Worm (Caenorhabditis elegans) whole organism, L1 larva: ENCODE results near the gene tiar-2.

Source experiments
- C04F5.9 ChIP-seq: sonication (generic microtip); optimal IDR thresholded peaks from 2 replicates; lab custom pipeline; 2016; ENCODE audit warnings: missing genetic modification characterization, missing compliant biosample characterization
- ceh-63 ChIP-seq: fragments of 200-800 bp; sonication (Bioruptor generic); optimal IDR thresholded peaks from 2 replicates; lab custom pipeline; 2018; ENCODE audit warnings: mild to moderate bottlenecking, missing genetic modification characterization, missing compliant biosample characterization
- ceh-8 ChIP-seq: fragments of 200-800 bp; sonication (Bioruptor generic); optimal IDR thresholded peaks from 2 replicates; lab custom pipeline; 2018; ENCODE audit warnings: mild to moderate bottlenecking, missing genetic modification characterization, moderate library complexity, missing compliant biosample characterization
- ceh-82 ChIP-seq, 3 experiments: fragments of 150-350 bp in 1 of 3; sonication (generic microtip) in 2 of 3; optimal IDR thresholded peaks; 2 replicates each; lab custom pipeline; 2014 to 2017; ENCODE audit warnings: missing biosample characterization in 3 of 3, missing genetic modification characterization in 3 of 3
- ceh-88 ChIP-seq: fragments of 200-800 bp; sonication (Bioruptor generic); IDR thresholded peaks from 2 replicates; pipeline ENCODE4 v1.3.6; 2022; ENCODE audit warnings: missing genetic modification characterization, missing compliant biosample characterization
- dpl-1 ChIP-seq, 3 experiments: fragments of 150-350 bp in 2 of 3; sonication (generic microtip) in 1 of 3; optimal IDR thresholded peaks; 2 replicates each; lab custom pipeline; 2014 to 2017; ENCODE audit warnings: missing biosample characterization in 3 of 3, missing genetic modification characterization in 3 of 3, missing genetic modification reagents in 3 of 3
- dsc-1 ChIP-seq: sonication (generic microtip); optimal IDR thresholded peaks from 2 replicates; lab custom pipeline; 2016; ENCODE audit warnings: mild to moderate bottlenecking, missing genetic modification characterization, missing compliant biosample characterization
- efl-1 ChIP-seq, 4 experiments: fragments of 150-350 bp; optimal IDR thresholded peaks in 3 of 4; peaks in 1 of 4; 1 replicate in 1 of 4; 2 replicates in 3 of 4; lab custom pipeline; 2014; ENCODE audit warnings: missing biosample characterization in 2 of 4, missing genetic modification characterization in 2 of 4, missing genetic modification reagents in 2 of 4
- efl-3 ChIP-seq: fragments of 200-800 bp; sonication (Bioruptor generic); optimal IDR thresholded peaks from 2 replicates; lab custom pipeline; 2018; ENCODE audit warnings: mild to moderate bottlenecking, missing genetic modification characterization, missing compliant biosample characterization
- egl-13 ChIP-seq: sonication (generic microtip); optimal IDR thresholded peaks from 2 replicates; lab custom pipeline; 2016; ENCODE audit warnings: missing genotype, missing genetic modification reagents, missing genetic modification characterization, missing compliant biosample characterization
- grh-1 ChIP-seq: fragments of 200-800 bp; sonication (Bioruptor generic); IDR thresholded peaks from 2 replicates; pipeline ENCODE4 v1.3.6; 2022; ENCODE audit warnings: missing genetic modification reagents, missing genetic modification characterization, missing compliant biosample characterization
- isw-1 ChIP-seq: fragments of 200-800 bp; sonication (Bioruptor generic); IDR thresholded peaks from 2 replicates; pipeline ENCODE4 v1.3.6; 2022; ENCODE audit warnings: missing genetic modification characterization, missing compliant biosample characterization
- lin-13 ChIP-seq: fragments of 150-350 bp; optimal IDR thresholded peaks from 2 replicates; lab custom pipeline; 2014; ENCODE audit warnings: missing biosample characterization, missing genetic modification reagents, missing genetic modification characterization
- lin-14 ChIP-seq: fragments of 200-800 bp; sonication (Bioruptor generic); optimal IDR thresholded peaks from 2 replicates; lab custom pipeline; 2018; ENCODE audit warnings: mild to moderate bottlenecking, missing genetic modification characterization, moderate library complexity, missing compliant biosample characterization
- lin-15B ChIP-seq: fragments of 150-350 bp; sonication (generic microtip); optimal IDR thresholded peaks from 3 replicates; lab custom pipeline; 2014; ENCODE audit warnings: missing biosample characterization, missing genetic modification characterization
- lin-35 ChIP-seq, 2 experiments: fragments of 150-350 bp; optimal IDR thresholded peaks; 2 replicates each; lab custom pipeline; 2014; ENCODE audit warnings: missing biosample characterization in 2 of 2, missing genetic modification characterization in 2 of 2, missing genetic modification reagents in 2 of 2
- lsy-2 ChIP-seq, 2 experiments: fragments of 150-350 bp; optimal IDR thresholded peaks; 2 replicates each; lab custom pipeline; 2014; ENCODE audit warnings: missing biosample characterization in 2 of 2, missing genetic modification characterization in 2 of 2
- mab-9 ChIP-seq: fragments of 200-800 bp; sonication (Bioruptor generic); IDR thresholded peaks from 2 replicates; pipeline ENCODE4 v1.3.6; 2022; ENCODE audit warnings: missing genetic modification reagents, missing genetic modification characterization, missing compliant biosample characterization
- nhr-19 ChIP-seq: fragments of 200-800 bp; sonication (Bioruptor generic); conservative IDR thresholded peaks from 2 replicates; pipeline ENCODE4 v1.3.6; 2022; ENCODE audit warnings: missing genetic modification characterization, missing compliant biosample characterization
- nhr-20 ChIP-seq: sonication (generic microtip); optimal IDR thresholded peaks from 2 replicates; lab custom pipeline; 2016; ENCODE audit warnings: mild to moderate bottlenecking, missing genetic modification characterization, missing compliant biosample characterization
- nhr-47 ChIP-seq: sonication (generic microtip); optimal IDR thresholded peaks from 2 replicates; lab custom pipeline; 2016; ENCODE audit warnings: mild to moderate bottlenecking, missing genetic modification characterization, moderate library complexity, missing compliant biosample characterization
- nhr-71 ChIP-seq: sonication (generic microtip); optimal IDR thresholded peaks from 2 replicates; lab custom pipeline; 2016; ENCODE audit warnings: mild to moderate bottlenecking, missing genetic modification characterization, moderate library complexity, missing compliant biosample characterization
- nhr-85 ChIP-seq: sonication (generic microtip); peaks from one replicate; lab custom pipeline; 2016; ENCODE audit warnings: missing genetic modification characterization, inconsistent platforms, missing compliant biosample characterization
- nhr-90 ChIP-seq: sonication (generic microtip); optimal IDR thresholded peaks from 2 replicates; lab custom pipeline; 2016; ENCODE audit warnings: mild to moderate bottlenecking, missing genetic modification characterization, missing compliant biosample characterization; ENCODE audit not compliant: poor library complexity
- rnt-1 ChIP-seq: sonication (generic microtip); optimal IDR thresholded peaks from 2 replicates; lab custom pipeline; 2016; ENCODE audit warnings: mild to moderate bottlenecking, missing genetic modification characterization, moderate library complexity, missing compliant biosample characterization
- skn-1 ChIP-seq: fragments of 150-350 bp; optimal IDR thresholded peaks from 2 replicates; lab custom pipeline; 2014; ENCODE audit warnings: missing biosample characterization, missing genetic modification characterization
- snpc-4 ChIP-seq: fragments of 150-350 bp; optimal IDR thresholded peaks from 2 replicates; lab custom pipeline; 2014; ENCODE audit warnings: missing biosample characterization, missing genetic modification characterization
- snu-23 ChIP-seq: sonication (generic microtip); optimal IDR thresholded peaks from 2 replicates; lab custom pipeline; 2016; ENCODE audit warnings: missing genetic modification characterization, missing compliant biosample characterization
- sptf-1 ChIP-seq: fragments of 150-350 bp; optimal IDR thresholded peaks from 2 replicates; lab custom pipeline; 2014; ENCODE audit warnings: missing biosample characterization, missing genetic modification characterization
- sup-37 ChIP-seq: fragments of 200-800 bp; sonication (Bioruptor generic); optimal IDR thresholded peaks from 2 replicates; lab custom pipeline; 2018; ENCODE audit warnings: mild to moderate bottlenecking, missing genetic modification characterization, missing compliant biosample characterization
- swsn-7 ChIP-seq: sonication (generic microtip); optimal IDR thresholded peaks from 2 replicates; lab custom pipeline; 2016; ENCODE audit warnings: missing genetic modification characterization, missing compliant biosample characterization
- tbx-2 ChIP-seq: sonication (generic microtip); optimal IDR thresholded peaks from 2 replicates; lab custom pipeline; 2016; ENCODE audit warnings: missing genetic modification characterization, missing compliant biosample characterization
- unc-86 ChIP-seq: sonication (generic microtip); optimal IDR thresholded peaks from 2 replicates; lab custom pipeline; 2016; ENCODE audit warnings: missing genetic modification characterization, missing compliant biosample characterization
- unc-98 ChIP-seq: fragments of 200-800 bp; sonication (Bioruptor generic); IDR thresholded peaks from 2 replicates; pipeline ENCODE4 v1.3.6; 2022; ENCODE audit warnings: missing genetic modification characterization, missing compliant biosample characterization
- xbp-1 ChIP-seq: sonication (generic microtip); optimal IDR thresholded peaks from 2 replicates; lab custom pipeline; 2016; ENCODE audit warnings: missing genetic modification characterization, missing compliant biosample characterization
- ztf-11 ChIP-seq, 2 experiments: sonication (generic microtip); optimal IDR thresholded peaks; 2 replicates each; lab custom pipeline; 2016 to 2017; ENCODE audit warnings: missing genetic modification characterization in 2 of 2, missing biosample characterization in 1 of 2, missing compliant biosample characterization in 1 of 2

The tiar-2 gene

DNA sequence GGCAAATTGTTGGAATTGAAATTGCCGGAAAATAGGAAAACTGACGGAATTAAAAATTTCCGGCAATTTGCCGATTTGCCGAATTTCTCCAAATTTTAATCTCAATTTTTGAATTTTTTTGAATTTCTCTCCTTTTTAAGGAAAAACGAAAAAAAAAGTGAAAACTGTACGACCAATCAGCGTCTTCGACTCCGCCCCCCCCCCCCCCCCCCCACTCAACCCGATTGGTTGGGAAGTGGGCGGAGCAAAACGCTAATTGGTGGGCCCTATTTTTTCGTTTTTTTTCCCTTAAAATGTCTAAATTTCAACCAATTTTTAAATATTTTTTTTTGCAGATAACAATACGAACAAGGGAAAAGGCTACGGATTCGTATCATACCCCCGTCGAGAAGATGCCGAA, 1.5 kb downstream of the tiar-2 start:
- TF ChIP-seq ceh-63 (GFP tag; lab: Kevin White, UChicago) (no peak), ceh-8 (GFP tag; lab: Kevin White, UChicago) (peak; percentile 16)

DNA sequence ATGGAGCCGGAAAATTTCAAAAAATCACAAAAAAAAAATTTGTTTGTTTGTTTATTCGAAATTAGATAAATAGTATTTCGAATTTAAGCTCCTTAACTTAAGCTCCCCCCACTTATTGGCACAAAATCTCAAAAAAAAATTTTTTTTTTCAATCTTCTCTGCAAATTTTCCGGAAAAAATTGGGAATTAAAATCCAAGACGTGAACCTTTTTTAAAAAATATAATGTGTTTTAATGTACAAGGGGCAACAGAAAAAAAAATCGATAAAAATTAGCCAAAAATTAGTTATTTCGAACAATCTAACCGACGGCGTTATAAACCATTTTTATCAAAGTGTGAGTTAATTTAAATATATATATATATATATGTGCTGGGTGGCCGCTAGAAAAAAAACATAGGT, 5.9 kb downstream of the tiar-2 start, which contains the start of gene Y46G5A.14:
TSS of gene Y46G5A.14 (plus strand) at position 301 of the 400 bp plus-strand sequence.
- TF ChIP-seq sptf-1 (tag; lab: Kevin White, UChicago) (no peak), lin-15B (tag; lab: Kevin White, UChicago) (no peak), grh-1 (GFP tag; lab: Robert Waterston, UW) (no peak), sup-37 (GFP tag; lab: Kevin White, UChicago) (no peak)

- TF ChIP-seq efl-3 (GFP tag; lab: Kevin White, UChicago) (no peak), sup-37 (GFP tag; lab: Kevin White, UChicago) (no peak), sptf-1 (tag; lab: Kevin White, UChicago) (no peak), ceh-82 (tag; optimal IDR thresholded peaks at IDR 0.05; lab: Kevin White, UChicago) (no peak)
These were observed 7.9 kb downstream of the tiar-2 start, which contains the start of gene Y46G5A.34 for ce11 chrII:12776379-12776778. Gene Y46G5A.34, plus strand, starts transcription at chrII:12776679.

- TF ChIP-seq lsy-2 (tag; optimal IDR thresholded peaks at IDR 0.05; lab: Kevin White, UChicago) = peak; percentile 8 to 63
- peak; percentile 97 for TF ChIP-seq snpc-4
- TF ChIP-seq ceh-88 (GFP tag; lab: Robert Waterston, UW) = peak; percentile 54; the same call in 1 of the 2 replicates
- peak; percentile 16; the same call in 1 of the 2 replicates for TF ChIP-seq isw-1
- peak; percentile 70 for TF ChIP-seq nhr-90 (tag; lab: Kevin White, UChicago)
- TF ChIP-seq nhr-19 (GFP tag; lab: Robert Waterston, UW) = peak; percentile 86
- peak; percentile 70 for TF ChIP-seq unc-86
- TF ChIP-seq snu-23 = peak; percentile 80
- TF ChIP-seq lin-13 (GFP tag; lab: Kevin White, UChicago) = peak; percentile 98
- peak; percentile 35 for TF ChIP-seq skn-1 (tag; lab: Kevin White, UChicago)
- peak in 1 of 2 experiments; percentile 44 for TF ChIP-seq ztf-11 (tag; optimal IDR thresholded peaks at IDR 0.05; lab: Kevin White, UChicago)
- peak; percentile 37 to 48 for TF ChIP-seq lin-35 (GFP tag; optimal IDR thresholded peaks at IDR 0.05; lab: Kevin White, UChicago)
- TF ChIP-seq C04F5.9 = peak; percentile 27
- peak; percentile 64 for TF ChIP-seq nhr-85 (tag; lab: Kevin White, UChicago)
- TF ChIP-seq mab-9 (GFP tag; lab: Robert Waterston, UW) = 0 out of 2 replicates have a peak, but pooled peaks have one; percentile 37
- TF ChIP-seq unc-98 = 0 out of 2 replicates have a peak, but pooled peaks have one; percentile 29
- TF ChIP-seq dsc-1 (tag; lab: Kevin White, UChicago) = peak; percentile 66
- peak; percentile 68 for TF ChIP-seq lin-14
- TF ChIP-seq tbx-2 = peak; percentile 69
- TF ChIP-seq ceh-82 (tag; optimal IDR thresholded peaks at IDR 0.05; lab: Kevin White, UChicago) = peak; percentile 46 to 72 (median 56)
- TF ChIP-seq nhr-71 (tag; lab: Kevin White, UChicago) = peak; percentile 86
- peak; percentile 92 for TF ChIP-seq rnt-1
- TF ChIP-seq xbp-1 = peak; percentile 58
- peak; percentile 81 for TF ChIP-seq ceh-8 (GFP tag; lab: Kevin White, UChicago)
- TF ChIP-seq lin-15B (tag; lab: Kevin White, UChicago) = peak; percentile 59
- peak; percentile 84 for TF ChIP-seq nhr-47 (tag; lab: Kevin White, UChicago)
- peak; percentile 81 for TF ChIP-seq swsn-7
- TF ChIP-seq egl-13 (tag; lab: Kevin White, UChicago) = peak; percentile 25
- peak in 2 of 3 experiments; percentile 19 to 36 for TF ChIP-seq dpl-1 (GFP tag; optimal IDR thresholded peaks at IDR 0.05; lab: Kevin White, UChicago)
- TF ChIP-seq nhr-20 = peak; percentile 71
- TF ChIP-seq efl-1 (optimal IDR thresholded peaks at IDR 0.05; lab: Kevin White, UChicago) = peak; percentile 29 to 56
- peak; percentile 29 to 95 for TF ChIP-seq efl-1 (GFP tag; optimal IDR thresholded peaks at IDR 0.05 in 1 of 2; lab: Kevin White, UChicago)
- peak; percentile 57 for TF ChIP-seq grh-1 (GFP tag; lab: Robert Waterston, UW)
These were observed 9.9 kb downstream of the tiar-2 start for ce11 chrII:12778374-12778773.
